Worm (Caenorhabditis elegans) whole organism, L4 larva: Measurements from ENCODE around the gene Y4C6B.2.

Source experiments
- F37D6.2 ChIP-seq: sonication (generic microtip); optimal IDR thresholded peaks from 2 replicates; lab custom pipeline; 2016; ENCODE audit warnings: mild to moderate bottlenecking, missing genetic modification characterization, missing compliant biosample characterization
- F44E2.7 ChIP-seq: fragments of 200-800 bp; sonication (Bioruptor generic); IDR thresholded peaks from 2 replicates; pipeline ENCODE4 v2.1.2; 2022; ENCODE audit warnings: missing genetic modification characterization, missing compliant biosample characterization
- F49E8.2 ChIP-seq: sonication (generic microtip); optimal IDR thresholded peaks from 2 replicates; lab custom pipeline; 2016; ENCODE audit warnings: missing compliant biosample characterization, mild to moderate bottlenecking, missing genetic modification characterization, borderline replicate concordance
- R02D3.7 ChIP-seq: fragments of 150-350 bp; sonication (generic microtip); optimal IDR thresholded peaks from 3 replicates; lab custom pipeline; 2014; ENCODE audit warnings: missing biosample characterization, missing genetic modification characterization
- T26A8.4 ChIP-seq: fragments of 200-800 bp; sonication (Bioruptor generic); IDR thresholded peaks from 2 replicates; pipeline ENCODE4 v1.3.6; 2022; ENCODE audit warnings: missing genetic modification characterization, missing compliant biosample characterization
- Y5F2A.4 ChIP-seq: fragments of 200-800 bp; sonication (Bioruptor generic); optimal IDR thresholded peaks from 2 replicates; lab custom pipeline; 2018; ENCODE audit warnings: mild to moderate bottlenecking, missing genetic modification characterization, missing compliant biosample characterization
- aha-1 ChIP-seq: fragments of 150-350 bp; peaks from one replicate; lab custom pipeline; 2014; ENCODE audit warnings: missing biosample characterization, missing genetic modification characterization
- arid-1 ChIP-seq: fragments of 200-800 bp; sonication (Bioruptor generic); conservative IDR thresholded peaks from 2 replicates; pipeline ENCODE4 v1.3.6; 2022; ENCODE audit warnings: missing genetic modification reagents, missing genetic modification characterization, missing compliant biosample characterization
- ceh-44 ChIP-seq: fragments of 200-800 bp; sonication (Bioruptor generic); IDR thresholded peaks from 2 replicates; pipeline ENCODE4 v1.3.6; 2022; ENCODE audit warnings: missing genetic modification reagents, missing genetic modification characterization, missing compliant biosample characterization
- ceh-62 ChIP-seq: sonication (generic microtip); optimal IDR thresholded peaks from 2 replicates; lab custom pipeline; 2017; ENCODE audit warnings: missing biosample characterization, missing genetic modification characterization
- ces-1 ChIP-seq: fragments of 150-350 bp; sonication (generic microtip); optimal IDR thresholded peaks from 4 replicates; lab custom pipeline; 2014; ENCODE audit warnings: missing biosample characterization, missing genetic modification reagents, missing genetic modification characterization
- daf-8 ChIP-seq: fragments of 200-800 bp; sonication (Bioruptor generic); IDR thresholded peaks from 2 replicates; pipeline ENCODE4 v1.3.6; 2022; ENCODE audit warnings: missing genetic modification characterization, missing compliant biosample characterization
- dmd-8 ChIP-seq: fragments of 200-800 bp; sonication (Bioruptor generic); IDR thresholded peaks from 2 replicates; pipeline ENCODE4 v1.3.6; 2022; ENCODE audit warnings: missing genetic modification characterization, missing compliant biosample characterization
- dmd-9 ChIP-seq: fragments of 200-800 bp; sonication (Bioruptor generic); IDR thresholded peaks from 2 replicates; pipeline ENCODE4 v1.3.6; 2022; ENCODE audit warnings: missing genetic modification reagents, missing genetic modification characterization, missing compliant biosample characterization
- dpl-1 ChIP-seq: fragments of 150-350 bp; optimal IDR thresholded peaks from 2 replicates; lab custom pipeline; 2014; ENCODE audit warnings: missing biosample characterization, missing genetic modification reagents, missing genetic modification characterization
- dve-1 ChIP-seq: sonication (generic microtip); optimal IDR thresholded peaks from 2 replicates; lab custom pipeline; 2017; ENCODE audit warnings: antibody characterized with exemption, mild to moderate bottlenecking, missing genetic modification characterization, missing compliant biosample characterization; ENCODE audit not compliant: insufficient read depth
- fos-1 ChIP-seq: fragments of 150-350 bp; optimal IDR thresholded peaks from 2 replicates; lab custom pipeline; 2014; ENCODE audit warnings: missing biosample characterization, missing genetic modification characterization
- hif-1 ChIP-seq, 2 experiments: sonication (generic microtip); optimal IDR thresholded peaks; 2 replicates each; lab custom pipeline; 2016 to 2017; ENCODE audit warnings: missing compliant biosample characterization in 2 of 2, missing genetic modification characterization in 2 of 2, missing genetic modification reagents in 2 of 2, missing genotype in 2 of 2, mild to moderate bottlenecking in 1 of 2
- hlh-11 ChIP-seq: fragments of 200-800 bp; sonication (Bioruptor generic); optimal IDR thresholded peaks from 2 replicates; lab custom pipeline; 2018; ENCODE audit warnings: mild to moderate bottlenecking, missing genetic modification characterization, missing compliant biosample characterization
- lin-1 ChIP-seq: fragments of 200-800 bp; sonication (Bioruptor generic); IDR thresholded peaks from 2 replicates; pipeline ENCODE4 v1.3.6; 2022; ENCODE audit warnings: missing genetic modification reagents, missing genetic modification characterization, missing compliant biosample characterization
- lin-13 ChIP-seq: fragments of 150-350 bp; optimal IDR thresholded peaks from 2 replicates; lab custom pipeline; 2014; ENCODE audit warnings: missing biosample characterization, missing genetic modification reagents, missing genetic modification characterization
- lin-15B ChIP-seq: fragments of 150-350 bp; sonication (generic microtip); optimal IDR thresholded peaks from 3 replicates; lab custom pipeline; 2014; ENCODE audit warnings: missing biosample characterization, missing genetic modification characterization
- lin-38 ChIP-seq: fragments of 200-800 bp; sonication (Bioruptor generic); IDR thresholded peaks from 2 replicates; pipeline ENCODE4 v1.3.6; 2022; ENCODE audit warnings: missing genetic modification reagents, missing genetic modification characterization, missing compliant biosample characterization
- lin-39 ChIP-seq: fragments of 150-350 bp; optimal IDR thresholded peaks from 2 replicates; lab custom pipeline; 2014; ENCODE audit warnings: missing biosample characterization, missing genetic modification reagents, missing genetic modification characterization
- lsy-2 ChIP-seq, 2 experiments: fragments of 150-350 bp in 1 of 2; sonication (generic microtip) in 1 of 2; optimal IDR thresholded peaks; 2 replicates each; lab custom pipeline; 2014 to 2017; ENCODE audit warnings: missing biosample characterization in 2 of 2, missing genetic modification characterization in 2 of 2
- madf-9 ChIP-seq: fragments of 200-800 bp; sonication (Bioruptor generic); conservative IDR thresholded peaks from 2 replicates; pipeline ENCODE4 v1.3.6; 2022; ENCODE audit warnings: missing genetic modification reagents, missing genetic modification characterization, missing compliant biosample characterization
- mdt-29 ChIP-seq: fragments of 200-800 bp; sonication (Bioruptor generic); IDR thresholded peaks from 2 replicates; pipeline ENCODE4 v1.3.6; 2022; ENCODE audit warnings: missing genetic modification reagents, missing genetic modification characterization, missing compliant biosample characterization
- mep-1 ChIP-seq: fragments of 150-350 bp; sonication (generic microtip); optimal IDR thresholded peaks from 3 replicates; lab custom pipeline; 2014; ENCODE audit warnings: missing biosample characterization, missing genetic modification characterization
- mes-2 ChIP-seq: sonication (generic microtip); optimal IDR thresholded peaks from 2 replicates; lab custom pipeline; 2016; ENCODE audit warnings: missing genotype, mild to moderate bottlenecking, missing genetic modification characterization, missing compliant biosample characterization; ENCODE audit not compliant: poor library complexity, severe bottlenecking
- mxl-3 ChIP-seq: fragments of 200-800 bp; sonication (Bioruptor generic); optimal IDR thresholded peaks from 2 replicates; lab custom pipeline; 2018; ENCODE audit warnings: mild to moderate bottlenecking, missing genetic modification characterization, missing compliant biosample characterization
- nhr-10 ChIP-seq: fragments of 150-350 bp; optimal IDR thresholded peaks from 2 replicates; lab custom pipeline; 2014; ENCODE audit warnings: missing biosample characterization, missing genetic modification characterization
- nhr-25 ChIP-seq: sonication (generic microtip); optimal IDR thresholded peaks from 2 replicates; lab custom pipeline; 2017; ENCODE audit warnings: missing genetic modification characterization, mild to moderate bottlenecking, missing compliant biosample characterization, antibody characterized with exemption, moderate library complexity, borderline replicate concordance; ENCODE audit not compliant: insufficient read depth
- nhr-28 ChIP-seq: fragments of 150-350 bp; optimal IDR thresholded peaks from 2 replicates; lab custom pipeline; 2014; ENCODE audit warnings: missing biosample characterization, missing genetic modification characterization
- nhr-6 ChIP-seq: fragments of 150-350 bp; optimal IDR thresholded peaks from 2 replicates; lab custom pipeline; 2014; ENCODE audit warnings: missing biosample characterization, missing genetic modification characterization
- nhr-76 ChIP-seq: fragments of 150-350 bp; optimal IDR thresholded peaks from 2 replicates; lab custom pipeline; 2014; ENCODE audit warnings: missing biosample characterization, missing genetic modification characterization
- nhr-77 ChIP-seq: fragments of 150-350 bp; optimal IDR thresholded peaks from 2 replicates; lab custom pipeline; 2014; ENCODE audit warnings: missing biosample characterization, missing genetic modification characterization
- pha-4 ChIP-seq, 2 experiments: fragments of 150-350 bp in 1 of 2; fragments of 200-800 bp in 1 of 2; sonication (Bioruptor generic) in 1 of 2; IDR thresholded peaks in 1 of 2; optimal IDR thresholded peaks in 1 of 2; 2 replicates each; pipeline versions ENCODE4 v1.3.6 to Lab custom; 2014 to 2022; ENCODE audit warnings: missing genetic modification characterization in 2 of 2, missing genetic modification reagents in 2 of 2, missing biosample characterization in 1 of 2, missing compliant biosample characterization in 1 of 2
- php-3 ChIP-seq: fragments of 200-800 bp; sonication (Bioruptor generic); IDR thresholded peaks from 2 replicates; pipeline ENCODE4 v1.3.6; 2022; ENCODE audit warnings: missing genetic modification reagents, missing genetic modification characterization, missing compliant biosample characterization
- pqm-1 ChIP-seq: sonication (generic microtip); optimal IDR thresholded peaks from 2 replicates; lab custom pipeline; 2017; ENCODE audit warnings: missing biosample characterization, missing genetic modification characterization
- snpc-1.2 ChIP-seq: fragments of 200-800 bp; sonication (Bioruptor generic); IDR thresholded peaks from 2 replicates; pipeline ENCODE4 v1.3.6; 2022; ENCODE audit warnings: missing genetic modification reagents, missing genetic modification characterization, missing compliant biosample characterization
- snpc-4 ChIP-seq: fragments of 150-350 bp; optimal IDR thresholded peaks from 2 replicates; lab custom pipeline; 2014; ENCODE audit warnings: missing biosample characterization, missing genetic modification characterization
- spr-1 ChIP-seq: sonication (generic microtip); optimal IDR thresholded peaks from 2 replicates; lab custom pipeline; 2016; ENCODE audit warnings: mild to moderate bottlenecking, missing genetic modification characterization, missing compliant biosample characterization
- tra-1 ChIP-seq: fragments of 200-800 bp; sonication (Bioruptor generic); IDR thresholded peaks from 2 replicates; pipeline ENCODE4 v1.3.6; 2022; ENCODE audit warnings: missing genetic modification reagents, missing genetic modification characterization, missing compliant biosample characterization
- unc-39 ChIP-seq: sonication (generic microtip); optimal IDR thresholded peaks from 2 replicates; lab custom pipeline; 2017; ENCODE audit warnings: missing biosample characterization, missing genetic modification characterization
- vab-7 ChIP-seq: fragments of 200-800 bp; sonication (Bioruptor generic); IDR thresholded peaks from 2 replicates; pipeline ENCODE4 v1.3.6; 2022; ENCODE audit warnings: missing genetic modification reagents, missing genetic modification characterization, missing compliant biosample characterization
- zfp-2 ChIP-seq: sonication (generic microtip); optimal IDR thresholded peaks from 2 replicates; lab custom pipeline; 2016; ENCODE audit warnings: mild to moderate bottlenecking, missing genetic modification characterization, missing compliant biosample characterization
- zfp-3 ChIP-seq: fragments of 200-800 bp; sonication (Bioruptor generic); conservative IDR thresholded peaks from 2 replicates; pipeline ENCODE4 v1.3.6; 2022; ENCODE audit warnings: missing genetic modification reagents, missing genetic modification characterization, missing compliant biosample characterization
- ztf-7 ChIP-seq: fragments of 150-350 bp; optimal IDR thresholded peaks from 2 replicates; lab custom pipeline; 2014; ENCODE audit warnings: missing biosample characterization, missing genetic modification characterization

The Y4C6B.2 gene

ce11 chrIV:5368860-5369259 is 29.5 kb downstream of the Y4C6B.2 start (continued):
- TF ChIP-seq lin-38: peak; percentile 65
- TF ChIP-seq ces-1: no peak
- peak; percentile 49; the same call in 1 of the 2 replicates for TF ChIP-seq snpc-1.2 (GFP tag; lab: Robert Waterston, UW)
- TF ChIP-seq spr-1: no peak
- TF ChIP-seq pqm-1 (tag; lab: Kevin White, UChicago): no peak
- TF ChIP-seq nhr-28: peak; percentile 33
- TF ChIP-seq lin-13: no peak
- TF ChIP-seq mep-1 (tag; lab: Kevin White, UChicago): peak; percentile 35
- no peak; the same call in 1 of the 2 replicates for TF ChIP-seq arid-1 (GFP tag; lab: Robert Waterston, UW)
- no peak for TF ChIP-seq dmd-8 (GFP tag; lab: Robert Waterston, UW)
- peak; percentile 43 for TF ChIP-seq dpl-1 (GFP tag; lab: Kevin White, UChicago)
- 0 out of 2 replicates have a peak, but pooled peaks have one; percentile 33 for TF ChIP-seq T26A8.4 (GFP tag; lab: Robert Waterston, UW)
- TF ChIP-seq fos-1 (tag; lab: Kevin White, UChicago): no peak
- no peak for TF ChIP-seq nhr-76 (tag; lab: Kevin White, UChicago)
- 0 out of 2 replicates have a peak, but pooled peaks have one; percentile 47 for TF ChIP-seq lin-1 (GFP tag; lab: Robert Waterston, UW)
- TF ChIP-seq nhr-77: no peak
- no peak for TF ChIP-seq zfp-3 (GFP tag; lab: Robert Waterston, UW)

ce11 chrIV:5369414-5369813 is 30.0 kb downstream of the Y4C6B.2 start, which contains the start of gene F41H10.3:
TSS of gene F41H10.3 (plus strand) at chrIV:5369801.
- TF ChIP-seq nhr-10: no peak
- no peak for TF ChIP-seq lin-15B (tag; lab: Kevin White, UChicago)
- TF ChIP-seq R02D3.7 (tag; lab: Kevin White, UChicago): no peak
- TF ChIP-seq daf-8: no peak
- no peak for TF ChIP-seq hif-1 (tag; optimal IDR thresholded peaks at IDR 0.05; lab: Kevin White, UChicago)
- no peak for TF ChIP-seq dmd-9 (GFP tag; lab: Robert Waterston, UW)
- no peak for TF ChIP-seq tra-1 (GFP tag; lab: Robert Waterston, UW)
- TF ChIP-seq nhr-25 (tag; lab: Kevin White, UChicago): no peak
- no peak for TF ChIP-seq php-3 (GFP tag; lab: Robert Waterston, UW)
- no peak for TF ChIP-seq ceh-62 (tag; lab: Kevin White, UChicago)
- TF ChIP-seq lin-39 (tag; lab: Kevin White, UChicago): no peak
- TF ChIP-seq aha-1 (tag; lab: Kevin White, UChicago): peak; percentile 57
- no peak for TF ChIP-seq ceh-44 (GFP tag; lab: Robert Waterston, UW)
- peak; percentile 61 for TF ChIP-seq lin-38
- no peak for TF ChIP-seq Y5F2A.4 (GFP tag; lab: Kevin White, UChicago)
- no peak for TF ChIP-seq mxl-3 (GFP tag; lab: Kevin White, UChicago)

ce11 chrIV:5370914-5371313 is 31.5 kb downstream of the Y4C6B.2 start:
- TF ChIP-seq lsy-2 (tag; optimal IDR thresholded peaks at IDR 0.05; lab: Kevin White, UChicago) (peak in 1 of 2 experiments; percentile 58), unc-39 (no peak), hlh-11 (tag; lab: Kevin White, UChicago) (no peak), madf-9 (GFP tag; lab: Robert Waterston, UW) (0 out of 2 replicates have a peak, but pooled peaks have one; percentile 36), zfp-3 (GFP tag; lab: Robert Waterston, UW) (no peak), nhr-25 (tag; lab: Kevin White, UChicago) (no peak), aha-1 (tag; lab: Kevin White, UChicago) (peak; percentile 43), F44E2.7 (0 out of 2 replicates have a peak, but pooled peaks have one; percentile 15), zfp-2 (tag; lab: Kevin White, UChicago) (no peak), F37D6.2 (tag; lab: Kevin White, UChicago) (no peak), vab-7 (no peak), mdt-29 (GFP tag; lab: Robert Waterston, UW) (no peak), lin-38 (peak; percentile 58), nhr-6 (peak; percentile 25), mes-2 (tag; lab: Kevin White, UChicago) (peak; percentile 46), ztf-7 (tag; lab: Kevin White, UChicago) (no peak), hif-1 (tag; optimal IDR thresholded peaks at IDR 0.05; lab: Kevin White, UChicago) (no peak), dve-1 (peak; percentile 47), F49E8.2 (tag; lab: Kevin White, UChicago) (no peak), mxl-3 (GFP tag; lab: Kevin White, UChicago) (no peak), snpc-4 (tag; lab: Kevin White, UChicago) (no peak), pha-4 (GFP tag; IDR thresholded peaks at IDR 0.05; lab: Robert Waterston, UW) (peak; percentile 53; the same call in 1 of the 2 replicates), pha-4 (tag; optimal IDR thresholded peaks at IDR 0.05; lab: Kevin White, UChicago) (no peak)
